Fruit fly (Drosophila melanogaster) whole organism, adult: ENCODE measurements around the gene His3.3B.

Experiments
- CG11617 ChIP-seq: fragments of 200-800 bp; sonication (Bioruptor generic); optimal IDR thresholded peaks from 2 replicates; lab custom pipeline; 2017; ENCODE audit warnings: mild to moderate bottlenecking, missing biosample characterization, missing genetic modification reagents, missing genetic modification characterization
- CG14711 ChIP-seq: fragments of 200-800 bp; sonication (Bioruptor generic); optimal IDR thresholded peaks from 2 replicates; lab custom pipeline; 2018; ENCODE audit warnings: missing biosample characterization, mild to moderate bottlenecking, missing genetic modification characterization, moderate library complexity
- CG33017 ChIP-seq: fragments of 200-800 bp; sonication (Bioruptor generic); optimal IDR thresholded peaks from 2 replicates; lab custom pipeline; 2018; ENCODE audit warnings: missing biosample characterization, mild to moderate bottlenecking, missing genetic modification characterization, moderate library complexity
- Clk ChIP-seq: fragments of 200-800 bp; sonication (Bioruptor generic); optimal IDR thresholded peaks from 2 replicates; lab custom pipeline; 2017; ENCODE audit warnings: missing biosample characterization, missing genetic modification characterization
- Crg-1 ChIP-seq: fragments of 200-800 bp; sonication (Bioruptor generic); optimal IDR thresholded peaks from 2 replicates; lab custom pipeline; 2016; ENCODE audit warnings: missing biosample characterization, missing genetic modification characterization
- Mnt ChIP-seq: fragments of 200-800 bp; sonication (Bioruptor generic); optimal IDR thresholded peaks from 2 replicates; lab custom pipeline; 2016; ENCODE audit warnings: missing biosample characterization, mild to moderate bottlenecking, missing genetic modification characterization
- cnc ChIP-seq, 2 experiments: fragments of >200 bp; optimal IDR thresholded peaks; 2 replicates each; lab custom pipeline; 2017
- pad ChIP-seq: fragments of 200-800 bp; sonication (Bioruptor generic); optimal IDR thresholded peaks from 3 replicates; lab custom pipeline; 2017; ENCODE audit warnings: missing biosample characterization, missing genetic modification characterization, mild to moderate bottlenecking, moderate library complexity, missing genetic modification reagents
- tj ChIP-seq: fragments of 200-800 bp; sonication (Bioruptor generic); optimal IDR thresholded peaks from 3 replicates; lab custom pipeline; 2017; ENCODE audit warnings: missing biosample characterization, mild to moderate bottlenecking, missing genetic modification characterization, moderate library complexity

dm6 chrX:9201080-9201479 is 44.6 kb upstream of the His3.3B start:
- TF ChIP-seq Mnt (GFP tag; lab: Kevin White, UChicago) (peak; percentile 84), CG11617 (GFP tag; lab: Kevin White, UChicago) (no peak), pad (GFP tag; lab: Kevin White, UChicago) (no peak), Clk (GFP tag; lab: Kevin White, UChicago) (no peak), tj (GFP tag; lab: Kevin White, UChicago) (no peak), Crg-1 (no peak), CG14711 (tag; lab: Kevin White, UChicago) (no peak), CG33017 (no peak), cnc (optimal IDR thresholded peaks at IDR 0.05; lab: Kevin White, UChicago) (no peak)
